Worm (Caenorhabditis elegans) whole organism, midembryonic: Measurements from ENCODE around the gene vhp-1.

Experiments used
- T22C8.4 ChIP-seq: fragments of 200-800 bp; sonication (Bioruptor generic); IDR thresholded peaks from 2 replicates; pipeline ENCODE4 v1.3.6; 2022; ENCODE audit warnings: missing genetic modification characterization, missing compliant biosample characterization
- cog-1 ChIP-seq: sonication (generic microtip); optimal IDR thresholded peaks from 2 replicates; lab custom pipeline; 2016; ENCODE audit warnings: missing genetic modification characterization, missing compliant biosample characterization
- flt-1 ChIP-seq: fragments of 200-800 bp; sonication (Bioruptor generic); IDR thresholded peaks from 2 replicates; pipeline ENCODE4 v1.3.6; 2022; ENCODE audit warnings: missing genetic modification characterization, missing compliant biosample characterization
- klf-2 ChIP-seq: fragments of 200-800 bp; sonication (Bioruptor generic); conservative IDR thresholded peaks from 2 replicates; pipeline ENCODE4 v1.3.6; 2022; ENCODE audit warnings: missing genetic modification reagents, missing genetic modification characterization, missing compliant biosample characterization
- med-1 ChIP-seq: sonication (generic microtip); optimal IDR thresholded peaks from 2 replicates; lab custom pipeline; 2017; ENCODE audit warnings: missing genetic modification characterization, mild to moderate bottlenecking, missing compliant biosample characterization, antibody characterized with exemption, missing genetic modification reagents; ENCODE audit not compliant: insufficient read depth
- ref-1 ChIP-seq: fragments of 200-800 bp; sonication (Bioruptor generic); conservative IDR thresholded peaks from 2 replicates; pipeline ENCODE4 v1.3.6; 2022; ENCODE audit warnings: missing genetic modification reagents, missing genetic modification characterization, missing compliant biosample characterization
- tab-1 ChIP-seq: fragments of 200-800 bp; sonication (Bioruptor generic); IDR thresholded peaks from 2 replicates; pipeline ENCODE4 v1.3.6; 2022; ENCODE audit warnings: missing genetic modification characterization, missing compliant biosample characterization
- ztf-23 ChIP-seq: fragments of 200-800 bp; sonication (Bioruptor generic); IDR thresholded peaks from 2 replicates; pipeline ENCODE4 v1.3.6; 2022; ENCODE audit warnings: missing genetic modification reagents, missing genetic modification characterization, missing compliant biosample characterization
- ztf-29 ChIP-seq: fragments of 200-800 bp; sonication (Bioruptor generic); IDR thresholded peaks from 2 replicates; pipeline ENCODE4 v1.3.6; 2022; ENCODE audit warnings: missing genetic modification reagents, missing genetic modification characterization, missing compliant biosample characterization

The vhp-1 gene

ce11 chrII:5292226-5292752, 30.8 kb upstream of the vhp-1 start, which contains the start of gene ZK622.4:
TSS of gene ZK622.4 (plus strand) at chrII:5292702.
- TF ChIP-seq tab-1 (GFP tag; lab: Robert Waterston, UW) (peak; percentile 94), klf-2 (peak; percentile 90), ztf-23 (GFP tag; lab: Robert Waterston, UW) (peak; percentile 93), flt-1 (GFP tag; lab: Robert Waterston, UW) (peak; percentile 95), ztf-29 (peak; percentile 82), ref-1 (GFP tag; lab: Robert Waterston, UW) (peak; percentile 86), cog-1 (tag; lab: Kevin White, UChicago) (peak; percentile 85), T22C8.4 (GFP tag; lab: Robert Waterston, UW) (peak; percentile 91), med-1 (peak; percentile 73)

ce11 chrII:5293287-5293850, 29.7 kb upstream of the vhp-1 start, which contains the start of gene ZK622.1:
TSS of gene ZK622.1 (plus strand) at chrII:5293800.
- TF ChIP-seq ref-1 (GFP tag; lab: Robert Waterston, UW) (peak; percentile 67; the same call in 1 of the 2 replicates), klf-2 (peak; percentile 66; the same call in 1 of the 2 replicates), flt-1 (GFP tag; lab: Robert Waterston, UW) (peak; percentile 88), ztf-29 (no peak), ztf-23 (GFP tag; lab: Robert Waterston, UW) (0 out of 2 replicates have a peak, but pooled peaks have one; percentile 36), T22C8.4 (GFP tag; lab: Robert Waterston, UW) (peak; percentile 55; the same call in 1 of the 2 replicates), cog-1 (tag; lab: Kevin White, UChicago) (peak; percentile 6), tab-1 (GFP tag; lab: Robert Waterston, UW) (peak; percentile 73), med-1 (peak; percentile 36)

DNA sequence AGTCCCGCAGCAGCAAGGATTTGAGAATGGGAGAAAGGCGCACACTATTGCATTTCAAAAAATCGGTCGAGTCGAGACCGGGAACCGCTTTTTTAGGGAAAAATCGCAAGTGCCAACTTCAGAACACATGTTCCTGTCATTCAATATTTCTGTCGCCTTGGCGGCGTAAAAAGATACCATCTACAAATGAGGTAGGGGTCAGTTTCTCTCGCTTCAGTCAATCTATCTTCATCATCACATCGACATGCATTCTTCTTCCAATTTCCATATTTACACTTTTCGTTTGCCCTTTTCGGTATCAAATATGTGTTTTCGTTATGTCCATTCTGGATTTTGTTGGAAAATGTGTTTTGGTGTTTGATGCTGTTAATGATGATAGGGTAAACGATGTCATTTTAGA, 25.4 kb upstream of the vhp-1 start:
- TF ChIP-seq med-1 (no peak), flt-1 (GFP tag; lab: Robert Waterston, UW) (no peak), cog-1 (tag; lab: Kevin White, UChicago) (no peak), ztf-23 (GFP tag; lab: Robert Waterston, UW) (no peak), ztf-29 (no peak)

ce11 chrII:5301810-5302209, 21.3 kb upstream of the vhp-1 start:
- TF ChIP-seq ztf-29, result no peak
- no peak for TF ChIP-seq tab-1 (GFP tag; lab: Robert Waterston, UW)
- TF ChIP-seq med-1, result no peak
- TF ChIP-seq flt-1 (GFP tag; lab: Robert Waterston, UW), result no peak
- TF ChIP-seq ref-1 (GFP tag; lab: Robert Waterston, UW), result no peak
- TF ChIP-seq T22C8.4 (GFP tag; lab: Robert Waterston, UW), result no peak
- TF ChIP-seq cog-1 (tag; lab: Kevin White, UChicago), result no peak
- no peak for TF ChIP-seq klf-2
- TF ChIP-seq ztf-23 (GFP tag; lab: Robert Waterston, UW), result no peak

ce11 chrII:5305121-5305520, 18.0 kb upstream of the vhp-1 start:
- no peak for TF ChIP-seq ztf-29
- no peak for TF ChIP-seq ref-1 (GFP tag; lab: Robert Waterston, UW)
- TF ChIP-seq klf-2, result no peak
- no peak for TF ChIP-seq T22C8.4 (GFP tag; lab: Robert Waterston, UW)
- TF ChIP-seq tab-1 (GFP tag; lab: Robert Waterston, UW), result no peak
- no peak for TF ChIP-seq cog-1 (tag; lab: Kevin White, UChicago)
- no peak for TF ChIP-seq ztf-23 (GFP tag; lab: Robert Waterston, UW)
- TF ChIP-seq med-1, result no peak

DNA sequence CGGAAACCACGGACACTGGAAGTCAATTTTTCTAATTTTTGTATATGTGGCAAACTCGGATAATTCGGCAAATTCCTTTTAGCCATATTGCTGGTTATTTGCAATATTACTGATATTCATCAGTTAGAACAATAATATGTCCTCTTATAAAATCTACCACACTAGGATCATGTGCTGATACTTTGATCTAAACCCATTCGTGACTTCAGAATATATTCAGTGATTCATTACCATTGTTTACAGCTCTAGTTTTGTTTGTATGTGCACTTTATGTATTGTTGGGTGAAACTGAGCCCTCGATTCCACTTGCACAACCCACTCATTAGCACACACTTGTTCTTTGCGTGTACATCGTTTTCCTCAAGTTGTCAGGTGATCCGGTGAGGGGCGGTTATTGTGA, 16.9 kb upstream of the vhp-1 start:
- TF ChIP-seq ztf-29, result no peak
- no peak for TF ChIP-seq ref-1 (GFP tag; lab: Robert Waterston, UW)
- TF ChIP-seq klf-2, result no peak
- no peak for TF ChIP-seq cog-1 (tag; lab: Kevin White, UChicago)
- TF ChIP-seq tab-1 (GFP tag; lab: Robert Waterston, UW), result no peak
- TF ChIP-seq T22C8.4 (GFP tag; lab: Robert Waterston, UW), result no peak
- TF ChIP-seq med-1, result no peak
- TF ChIP-seq flt-1 (GFP tag; lab: Robert Waterston, UW), result no peak
- TF ChIP-seq ztf-23 (GFP tag; lab: Robert Waterston, UW), result no peak

- TF ChIP-seq ref-1 (GFP tag; lab: Robert Waterston, UW), result no peak
- TF ChIP-seq cog-1 (tag; lab: Kevin White, UChicago), result no peak
- TF ChIP-seq med-1, result no peak
- TF ChIP-seq ztf-23 (GFP tag; lab: Robert Waterston, UW), result no peak
- TF ChIP-seq flt-1 (GFP tag; lab: Robert Waterston, UW), result no peak
- TF ChIP-seq tab-1 (GFP tag; lab: Robert Waterston, UW), result no peak
- TF ChIP-seq ztf-29, result no peak
- TF ChIP-seq klf-2, result no peak
- TF ChIP-seq T22C8.4 (GFP tag; lab: Robert Waterston, UW), result no peak
Measured at ce11 chrII:5307203-5307602, 15.9 kb upstream of the vhp-1 start.

ce11 chrII:5308961-5309360, 14.1 kb upstream of the vhp-1 start:
- TF ChIP-seq med-1, result no peak
- no peak for TF ChIP-seq klf-2
- no peak for TF ChIP-seq ref-1 (GFP tag; lab: Robert Waterston, UW)
- TF ChIP-seq T22C8.4 (GFP tag; lab: Robert Waterston, UW), result no peak
- no peak for TF ChIP-seq ztf-23 (GFP tag; lab: Robert Waterston, UW)
- TF ChIP-seq tab-1 (GFP tag; lab: Robert Waterston, UW), result no peak
- no peak for TF ChIP-seq flt-1 (GFP tag; lab: Robert Waterston, UW)
- TF ChIP-seq ztf-29, result no peak
- no peak for TF ChIP-seq cog-1 (tag; lab: Kevin White, UChicago)

ce11 chrII:5309720-5310119, 13.4 kb upstream of the vhp-1 start:
- no peak for TF ChIP-seq flt-1 (GFP tag; lab: Robert Waterston, UW)
- no peak for TF ChIP-seq ref-1 (GFP tag; lab: Robert Waterston, UW)
- TF ChIP-seq klf-2, result no peak
- no peak for TF ChIP-seq ztf-29
- no peak for TF ChIP-seq tab-1 (GFP tag; lab: Robert Waterston, UW)
- TF ChIP-seq ztf-23 (GFP tag; lab: Robert Waterston, UW), result no peak
- no peak for TF ChIP-seq med-1
- no peak for TF ChIP-seq cog-1 (tag; lab: Kevin White, UChicago)
- TF ChIP-seq T22C8.4 (GFP tag; lab: Robert Waterston, UW), result no peak
